Fruit fly (Drosophila melanogaster) whole organism, embryonic: Measurements from ENCODE around the gene CG15728.

Experiments used
- Adf1 ChIP-seq: fragments of 200-800 bp; sonication (Bioruptor generic); IDR thresholded peaks from 2 replicates; pipeline ENCODE4 v1.3.6; 2022; ENCODE audit warnings: missing biosample characterization, missing genetic modification characterization
- Atf6 ChIP-seq: fragments of 200-800 bp; sonication (Bioruptor generic); IDR thresholded peaks from 2 replicates; pipeline ENCODE4 v1.3.6; 2022; ENCODE audit warnings: missing biosample characterization, missing genetic modification characterization
- B-H2 ChIP-seq: fragments of 200-800 bp; sonication (Bioruptor generic); optimal IDR thresholded peaks from 2 replicates; lab custom pipeline; 2018; ENCODE audit warnings: missing biosample characterization, mild to moderate bottlenecking, missing genetic modification characterization
- Blimp-1 ChIP-seq: fragments of 200-800 bp; sonication (Bioruptor generic); optimal IDR thresholded peaks from 3 replicates; lab custom pipeline; 2018; ENCODE audit warnings: missing biosample characterization, missing genetic modification characterization, mild to moderate bottlenecking, moderate library complexity, missing genetic modification reagents
- BtbVII ChIP-seq: fragments of 200-800 bp; sonication (Bioruptor generic); optimal IDR thresholded peaks from 3 replicates; lab custom pipeline; 2017; ENCODE audit warnings: missing biosample characterization, mild to moderate bottlenecking, missing genetic modification characterization
- CG11085 ChIP-seq: fragments of 200-800 bp; sonication (Bioruptor generic); IDR thresholded peaks from 2 replicates; pipeline ENCODE4 v1.3.6; 2022; ENCODE audit warnings: missing biosample characterization, missing genetic modification characterization
- CG11456 ChIP-seq: fragments of 200-800 bp; sonication (Bioruptor generic); IDR thresholded peaks from 3 replicates; pipeline ENCODE4 v1.3.6; 2022; ENCODE audit warnings: missing biosample characterization, missing genetic modification characterization
- CG11723 ChIP-seq: fragments of 200-800 bp; sonication (Bioruptor generic); optimal IDR thresholded peaks from 2 replicates; lab custom pipeline; 2017; ENCODE audit warnings: missing biosample characterization, mild to moderate bottlenecking, missing genetic modification characterization
- CG12391 ChIP-seq: fragments of 200-800 bp; sonication (Bioruptor generic); optimal IDR thresholded peaks from 3 replicates; lab custom pipeline; 2018; ENCODE audit warnings: missing biosample characterization, mild to moderate bottlenecking, missing genetic modification characterization, moderate library complexity
- CG12769 ChIP-seq: fragments of 200-800 bp; sonication (Bioruptor generic); optimal IDR thresholded peaks from 2 replicates; lab custom pipeline; 2019; ENCODE audit warnings: missing biosample characterization, mild to moderate bottlenecking, missing genetic modification characterization, moderate library complexity
- CG1603 ChIP-seq: fragments of 200-800 bp; sonication (Bioruptor generic); optimal IDR thresholded peaks from 2 replicates; lab custom pipeline; 2019; ENCODE audit warnings: missing biosample characterization, mild to moderate bottlenecking, missing genetic modification characterization, moderate library complexity
- CG17186 ChIP-seq: fragments of 200-800 bp; sonication (Bioruptor generic); optimal IDR thresholded peaks from 3 replicates; lab custom pipeline; 2017; ENCODE audit warnings: missing biosample characterization, missing genetic modification reagents, missing genetic modification characterization
- CG1792 ChIP-seq: fragments of 200-800 bp; sonication (Bioruptor generic); optimal IDR thresholded peaks from 2 replicates; lab custom pipeline; 2016; ENCODE audit warnings: missing biosample characterization, missing genetic modification characterization
- CG1832 ChIP-seq: fragments of 200-800 bp; sonication (Bioruptor generic); optimal IDR thresholded peaks from 2 replicates; lab custom pipeline; 2017; ENCODE audit warnings: missing biosample characterization, mild to moderate bottlenecking, missing genetic modification characterization, inconsistent platforms
- CG30431 ChIP-seq: fragments of 200-800 bp; sonication (Bioruptor generic); optimal IDR thresholded peaks from 2 replicates; lab custom pipeline; 2017; ENCODE audit warnings: missing biosample characterization, missing genetic modification characterization
- CG31388 ChIP-seq: fragments of 200-800 bp; sonication (Bioruptor generic); optimal IDR thresholded peaks from 2 replicates; lab custom pipeline; 2016; ENCODE audit warnings: missing biosample characterization, missing genetic modification characterization
- CG5953 ChIP-seq: fragments of 200-800 bp; sonication (Bioruptor generic); IDR thresholded peaks from 2 replicates; pipeline ENCODE4 v1.3.6; 2022; ENCODE audit warnings: missing biosample characterization, missing genetic modification characterization
- CG8388 ChIP-seq: fragments of 200-800 bp; sonication (Bioruptor generic); optimal IDR thresholded peaks from 2 replicates; lab custom pipeline; 2019; ENCODE audit warnings: missing biosample characterization, mild to moderate bottlenecking, missing genetic modification characterization, moderate library complexity
- CG9609 ChIP-seq: fragments of 200-800 bp; sonication (Bioruptor generic); optimal IDR thresholded peaks from 3 replicates; lab custom pipeline; 2016; ENCODE audit warnings: missing biosample characterization, missing genetic modification characterization
- CG9797 ChIP-seq: fragments of 200-800 bp; sonication (Bioruptor generic); optimal IDR thresholded peaks from 3 replicates; lab custom pipeline; 2018; ENCODE audit warnings: missing biosample characterization, mild to moderate bottlenecking, missing genetic modification characterization
- CG9932 ChIP-seq: fragments of 200-800 bp; sonication (Bioruptor generic); IDR thresholded peaks from 2 replicates; pipeline ENCODE4 v1.3.6; 2022; ENCODE audit warnings: missing biosample characterization, missing genetic modification characterization
- Dip2 ChIP-seq: fragments of 200-800 bp; sonication (Bioruptor generic); IDR thresholded peaks from 2 replicates; pipeline ENCODE4 v1.3.6; 2022; ENCODE audit warnings: missing biosample characterization, missing genetic modification characterization
- Ets97D ChIP-seq: fragments of 200-800 bp; sonication (Bioruptor generic); optimal IDR thresholded peaks from 3 replicates; lab custom pipeline; 2016; ENCODE audit warnings: missing biosample characterization, missing genetic modification characterization
- Fer1 ChIP-seq: fragments of 200-800 bp; sonication (Bioruptor generic); optimal IDR thresholded peaks from 2 replicates; lab custom pipeline; 2017; ENCODE audit warnings: missing biosample characterization, mild to moderate bottlenecking, missing genetic modification characterization
- Hr78 ChIP-seq, 2 experiments: fragments of 200-800 bp in 1 of 2; fragments of >200 bp in 1 of 2; sonication (Bioruptor generic) in 1 of 2; optimal IDR thresholded peaks; 2 replicates each; lab custom pipeline; 2017 to 2019; ENCODE audit warnings: missing biosample characterization in 2 of 2, missing genetic modification characterization in 2 of 2, mild to moderate bottlenecking in 1 of 2, moderate library complexity in 1 of 2
- NC2α ChIP-seq: fragments of 200-800 bp; sonication (Bioruptor generic); optimal IDR thresholded peaks from 2 replicates; lab custom pipeline; 2016; ENCODE audit warnings: missing biosample characterization, missing genetic modification characterization
- Opbp ChIP-seq: fragments of 200-800 bp; sonication (Bioruptor generic); IDR thresholded peaks from 3 replicates; pipeline ENCODE4 v1.3.6; 2022; ENCODE audit warnings: missing biosample characterization, missing genetic modification characterization; ENCODE audit not compliant: partially characterized antibody
- Pdp1 ChIP-seq, 2 experiments: fragments of 200-800 bp; sonication (Bioruptor generic); optimal IDR thresholded peaks; 3 replicates each; lab custom pipeline; 2016; ENCODE audit warnings: missing biosample characterization in 2 of 2, missing genetic modification characterization in 2 of 2, mild to moderate bottlenecking in 1 of 2, moderate library complexity in 1 of 2
- Ptx1 ChIP-seq: fragments of 200-800 bp; sonication (Bioruptor generic); IDR thresholded peaks from 2 replicates; pipeline ENCODE4 v1.3.6; 2022; ENCODE audit warnings: missing biosample characterization, missing genetic modification characterization
- Sox100B ChIP-seq: fragments of 200-800 bp; sonication (Bioruptor generic); optimal IDR thresholded peaks from 3 replicates; lab custom pipeline; 2018; ENCODE audit warnings: missing biosample characterization, mild to moderate bottlenecking, missing genetic modification characterization
- TFAM ChIP-seq: fragments of 200-800 bp; sonication (Bioruptor generic); optimal IDR thresholded peaks from 2 replicates; lab custom pipeline; 2017; ENCODE audit warnings: missing biosample characterization, missing genetic modification characterization, inconsistent platforms
- ab ChIP-seq: fragments of 200-800 bp; sonication (Bioruptor generic); optimal IDR thresholded peaks from 2 replicates; lab custom pipeline; 2016; ENCODE audit warnings: missing biosample characterization, missing genetic modification characterization
- cato ChIP-seq: fragments of 200-800 bp; sonication (Bioruptor generic); optimal IDR thresholded peaks from 2 replicates; lab custom pipeline; 2016; ENCODE audit warnings: missing biosample characterization, missing genetic modification characterization, borderline replicate concordance
- caup ChIP-seq: fragments of 200-800 bp; sonication (Bioruptor generic); optimal IDR thresholded peaks from 3 replicates; lab custom pipeline; 2017; ENCODE audit warnings: missing biosample characterization, mild to moderate bottlenecking, missing genetic modification characterization, moderate library complexity; ENCODE audit not compliant: severe bottlenecking
- corto ChIP-seq: fragments of 200-800 bp; sonication (Bioruptor generic); optimal IDR thresholded peaks from 2 replicates; lab custom pipeline; 2016; ENCODE audit warnings: missing biosample characterization, mild to moderate bottlenecking, missing genetic modification characterization, moderate library complexity
- danr ChIP-seq: fragments of 200-800 bp; sonication (Bioruptor generic); IDR thresholded peaks from 2 replicates; pipeline ENCODE4 v1.3.6; 2022; ENCODE audit warnings: missing biosample characterization, missing genetic modification characterization
- dati ChIP-seq: fragments of 200-800 bp; sonication (Bioruptor generic); IDR thresholded peaks from 2 replicates; pipeline ENCODE4 v1.3.6; 2022; ENCODE audit warnings: missing biosample characterization, missing genetic modification characterization
- disco-r ChIP-seq: fragments of 200-800 bp; sonication (Bioruptor generic); optimal IDR thresholded peaks from 2 replicates; lab custom pipeline; 2016; ENCODE audit warnings: missing biosample characterization, missing genetic modification characterization
- dpn ChIP-seq, 2 experiments: fragments of 200-800 bp; sonication (Bioruptor generic); optimal IDR thresholded peaks; 3 replicates each; lab custom pipeline; 2016; ENCODE audit warnings: missing biosample characterization in 2 of 2, missing genetic modification characterization in 2 of 2
- en ChIP-seq: fragments of 200-800 bp; sonication (Bioruptor generic); optimal IDR thresholded peaks from 2 replicates; lab custom pipeline; 2016; ENCODE audit warnings: missing biosample characterization, missing genetic modification characterization
- ewg ChIP-seq: fragments of 200-800 bp; sonication (Bioruptor generic); optimal IDR thresholded peaks from 3 replicates; lab custom pipeline; 2017; ENCODE audit warnings: mild to moderate bottlenecking, missing biosample characterization, missing genetic modification reagents, missing genetic modification characterization
- ftz-f1 ChIP-seq: fragments of 200-800 bp; sonication (Bioruptor generic); optimal IDR thresholded peaks from 2 replicates; lab custom pipeline; 2016; ENCODE audit warnings: missing biosample characterization, missing genetic modification characterization
- grn ChIP-seq: fragments of 200-800 bp; sonication (Bioruptor generic); optimal IDR thresholded peaks from 3 replicates; lab custom pipeline; 2017; ENCODE audit warnings: missing biosample characterization, missing genetic modification characterization
- ham ChIP-seq: fragments of 200-800 bp; sonication (Bioruptor generic); IDR thresholded peaks from 2 replicates; pipeline ENCODE4 v1.3.6; 2022; ENCODE audit warnings: missing biosample characterization, missing genetic modification characterization
- lola ChIP-seq, 3 experiments: fragments of >200 bp in 2 of 3; fragments of 200-800 bp in 1 of 3; sonication (Bioruptor generic) in 1 of 3; optimal IDR thresholded peaks; 2 replicates each; lab custom pipeline; 2017 to 2019; ENCODE audit warnings: missing biosample characterization in 3 of 3, missing genetic modification characterization in 3 of 3, mild to moderate bottlenecking in 1 of 3, moderate library complexity in 1 of 3
- nerfin-1 ChIP-seq: fragments of 200-800 bp; sonication (Bioruptor generic); optimal IDR thresholded peaks from 3 replicates; lab custom pipeline; 2019; ENCODE audit warnings: missing biosample characterization, mild to moderate bottlenecking, missing genetic modification characterization, moderate library complexity
- oc ChIP-seq: fragments of 200-800 bp; sonication (Bioruptor generic); optimal IDR thresholded peaks from 2 replicates; lab custom pipeline; 2018; ENCODE audit warnings: missing biosample characterization, mild to moderate bottlenecking, missing genetic modification characterization, moderate library complexity
- sc ChIP-seq, 3 experiments: fragments of >200 bp in 2 of 3; fragments of 200-800 bp in 1 of 3; sonication (Bioruptor generic) in 1 of 3; optimal IDR thresholded peaks; 2 replicates in 2 of 3; 3 replicates in 1 of 3; lab custom pipeline; 2017; ENCODE audit warnings: mild to moderate bottlenecking in 1 of 3, missing biosample characterization in 1 of 3, missing genetic modification characterization in 1 of 3, missing genetic modification reagents in 1 of 3
- sr ChIP-seq: fragments of 200-800 bp; sonication (Bioruptor generic); IDR thresholded peaks from 3 replicates; pipeline ENCODE4 v1.3.6; 2022; ENCODE audit warnings: missing biosample characterization, missing genetic modification characterization
- yki ChIP-seq: fragments of >200 bp; optimal IDR thresholded peaks from 3 replicates; lab custom pipeline; 2018

Gene CG15728

DNA sequence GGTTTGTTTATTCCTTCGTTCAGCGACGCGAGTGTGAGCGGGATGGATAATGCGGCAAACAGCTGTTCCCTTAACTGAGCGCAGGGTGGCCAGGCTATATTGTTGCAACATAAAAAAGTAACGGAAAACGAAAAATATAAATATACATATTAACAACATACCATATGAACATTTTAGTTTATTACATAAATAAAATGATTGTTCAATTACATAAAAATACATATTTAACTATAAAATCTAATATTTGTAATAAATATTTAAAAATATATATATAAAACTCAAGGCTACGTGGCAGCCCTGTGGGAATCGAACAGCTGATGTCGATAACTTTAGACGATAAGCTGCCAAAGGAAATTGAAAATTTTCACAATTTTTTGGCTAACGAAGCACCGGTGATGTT is 5.5 kb downstream of the CG15728 start, which contains the start of the genes Aven and CG2540 (continued):
- no peak for TF ChIP-seq CG9609 (GFP tag; lab: Kevin White, UChicago)
- TF ChIP-seq CG30431 (GFP tag; lab: Kevin White, UChicago), result peak; percentile 74
- peak in 1 of 2 experiments; percentile 47 for TF ChIP-seq Hr78 (GFP tag; optimal IDR thresholded peaks at IDR 0.05; lab: Kevin White, UChicago)
- no peak for TF ChIP-seq CG17186 (GFP tag; lab: Kevin White, UChicago)
- TF ChIP-seq yki (lab: Kevin White, UChicago), result no peak
- peak; percentile 81 for TF ChIP-seq Blimp-1 (GFP tag; lab: Kevin White, UChicago)
- TF ChIP-seq cato, result peak; percentile 22
- TF ChIP-seq Opbp, result no peak
- TF ChIP-seq en (GFP tag; lab: Kevin White, UChicago), result no peak
- peak; percentile 74 for TF ChIP-seq CG11085 (GFP tag; lab: Robert Waterston, UW)
- no peak for TF ChIP-seq sr
- no peak for TF ChIP-seq TFAM (GFP tag; lab: Kevin White, UChicago)
- peak in 1 of 2 experiments; percentile 80 for TF ChIP-seq dpn (GFP tag; optimal IDR thresholded peaks at IDR 0.05; lab: Kevin White, UChicago)
- TF ChIP-seq CG5953 (GFP tag; lab: Robert Waterston, UW), result no peak
- TF ChIP-seq NC2α (GFP tag; lab: Kevin White, UChicago), result no peak
- TF ChIP-seq CG1603, result peak; percentile 0
- TF ChIP-seq Sox100B (GFP tag; lab: Kevin White, UChicago), result peak; percentile 86
- peak; percentile 84 for TF ChIP-seq BtbVII (GFP tag; lab: Kevin White, UChicago)
- TF ChIP-seq CG31388 (GFP tag; lab: Kevin White, UChicago), result peak; percentile 28
- no peak for TF ChIP-seq CG1792 (GFP tag; lab: Kevin White, UChicago)
- TF ChIP-seq Ets97D, result no peak
- TF ChIP-seq CG11723 (GFP tag; lab: Kevin White, UChicago), result peak; percentile 67
- peak; percentile 78 for TF ChIP-seq Ptx1 (GFP tag; lab: Robert Waterston, UW)
- peak in 1 of 2 experiments; percentile 15 for TF ChIP-seq Pdp1 (GFP tag; optimal IDR thresholded peaks at IDR 0.05; lab: Kevin White, UChicago)
- 0 out of 2 replicates have a peak, but pooled peaks have one; percentile 21 for TF ChIP-seq Adf1 (GFP tag; lab: Robert Waterston, UW)
- TF ChIP-seq CG1832 (GFP tag; lab: Kevin White, UChicago), result no peak
- TF ChIP-seq grn (GFP tag; lab: Kevin White, UChicago), result no peak
- no peak for TF ChIP-seq sc (optimal IDR thresholded peaks at IDR 0.05; lab: Kevin White, UChicago)
- peak; percentile 52 for TF ChIP-seq sc (GFP tag; optimal IDR thresholded peaks at IDR 0.05; lab: Kevin White, UChicago)
- TF ChIP-seq ham (GFP tag; lab: Robert Waterston, UW), result no peak
- TF ChIP-seq B-H2 (GFP tag; lab: Kevin White, UChicago), result peak; percentile 93
- no peak for TF ChIP-seq Dip2 (GFP tag; lab: Robert Waterston, UW)
- peak; percentile 89 for TF ChIP-seq nerfin-1 (tag; lab: Kevin White, UChicago)
- no peak for TF ChIP-seq disco-r (GFP tag; lab: Kevin White, UChicago)
- peak; percentile 80 for TF ChIP-seq CG8388
- peak; percentile 11 for TF ChIP-seq CG9797 (GFP tag; lab: Kevin White, UChicago)
- TF ChIP-seq CG9932 (GFP tag; lab: Robert Waterston, UW), result peak; percentile 75
- TF ChIP-seq Fer1 (GFP tag; lab: Kevin White, UChicago), result peak; percentile 92
- no peak for TF ChIP-seq ab (GFP tag; lab: Kevin White, UChicago)
- no peak for TF ChIP-seq ftz-f1 (GFP tag; lab: Kevin White, UChicago)
- peak; percentile 77 for TF ChIP-seq oc (tag; lab: Kevin White, UChicago)
- peak; percentile 55; the same call in 1 of the 3 replicates for TF ChIP-seq CG11456 (GFP tag; lab: Robert Waterston, UW)
- TF ChIP-seq danr, result peak; percentile 23; the same call in 1 of the 2 replicates
- peak; percentile 28 for TF ChIP-seq corto (GFP tag; lab: Kevin White, UChicago)
- TF ChIP-seq lola (GFP tag; optimal IDR thresholded peaks at IDR 0.05; lab: Kevin White, UChicago), result peak in 1 of 3 experiments; percentile 86
- peak; percentile 32; the same call in 1 of the 2 replicates for TF ChIP-seq Atf6 (GFP tag; lab: Robert Waterston, UW)
- peak; percentile 92 for TF ChIP-seq CG12391 (tag; lab: Kevin White, UChicago)
- TF ChIP-seq ewg (GFP tag; lab: Kevin White, UChicago), result peak; percentile 61
- TF ChIP-seq CG12769 (tag; lab: Kevin White, UChicago), result no peak
- no peak for TF ChIP-seq dati (GFP tag; lab: Robert Waterston, UW)
- peak; percentile 86 for TF ChIP-seq caup (GFP tag; lab: Kevin White, UChicago)
